Fruit fly (Drosophila melanogaster) whole organism, prepupa: ENCODE measurements around the gene Hph.

Experiments
- CG11294 ChIP-seq: fragments of 200-800 bp; sonication (Bioruptor generic); IDR thresholded peaks from 2 replicates; pipeline ENCODE4 v1.3.6; 2022; ENCODE audit warnings: missing biosample characterization, missing genetic modification characterization
- CG3032 ChIP-seq: fragments of 200-800 bp; optimal IDR thresholded peaks from 2 replicates; lab custom pipeline; 2019; ENCODE audit warnings: missing biosample characterization, mild to moderate bottlenecking, missing genetic modification characterization, moderate library complexity
- CG31627 ChIP-seq: fragments of 200-800 bp; sonication (Bioruptor generic); optimal IDR thresholded peaks from 3 replicates; lab custom pipeline; 2016; ENCODE audit warnings: missing biosample characterization, missing genetic modification characterization
- CG34406 ChIP-seq: fragments of 200-800 bp; sonication (Bioruptor generic); optimal IDR thresholded peaks from 3 replicates; lab custom pipeline; 2016; ENCODE audit warnings: missing biosample characterization, missing genetic modification characterization
- CG6163 ChIP-seq: fragments of 200-800 bp; sonication (Bioruptor generic); IDR thresholded peaks from 3 replicates; pipeline ENCODE4 v1.3.6; 2022; ENCODE audit warnings: missing biosample characterization, missing genetic modification characterization
- CG6792 ChIP-seq: fragments of 200-800 bp; sonication (Bioruptor generic); optimal IDR thresholded peaks from 3 replicates; lab custom pipeline; 2016; ENCODE audit warnings: missing biosample characterization, missing genetic modification characterization
- CG8632 ChIP-seq: fragments of 200-800 bp; sonication (Bioruptor generic); optimal IDR thresholded peaks from 3 replicates; lab custom pipeline; 2016; ENCODE audit warnings: missing biosample characterization, missing genetic modification characterization
- CG9139 ChIP-seq: fragments of 200-800 bp; sonication (Bioruptor generic); optimal IDR thresholded peaks from 3 replicates; lab custom pipeline; 2017; ENCODE audit warnings: missing biosample characterization, mild to moderate bottlenecking, missing genetic modification characterization
- Eip78C ChIP-seq: fragments of 200-800 bp; sonication (Bioruptor generic); peaks from one replicate; lab custom pipeline; 2016; ENCODE audit warnings: missing biosample characterization, missing genetic modification characterization
- Gug ChIP-seq: fragments of 200-800 bp; sonication (Bioruptor generic); IDR thresholded peaks from 2 replicates; pipeline ENCODE4 v1.3.6; 2022; ENCODE audit warnings: missing biosample characterization, missing genetic modification characterization
- Lpt ChIP-seq: fragments of 200-800 bp; sonication (Bioruptor generic); optimal IDR thresholded peaks from 3 replicates; lab custom pipeline; 2016; ENCODE audit warnings: missing biosample characterization, missing genetic modification characterization
- Sox102F ChIP-seq: fragments of 200-800 bp; sonication (Bioruptor generic); optimal IDR thresholded peaks from 2 replicates; lab custom pipeline; 2016; ENCODE audit warnings: missing biosample characterization, mild to moderate bottlenecking, missing genetic modification characterization
- eg ChIP-seq: fragments of 200-800 bp; sonication (Bioruptor generic); IDR thresholded peaks from 3 replicates; pipeline ENCODE4 v1.3.6; 2022; ENCODE audit warnings: missing biosample characterization, missing genetic modification characterization
- lz ChIP-seq: fragments of 200-800 bp; sonication (Bioruptor generic); optimal IDR thresholded peaks from 3 replicates; lab custom pipeline; 2016; ENCODE audit warnings: missing biosample characterization, missing genetic modification characterization

dm6 chr3R:5285937-5286336, 29.1 kb downstream of the Hph start:
- TF ChIP-seq eg (GFP tag; lab: Robert Waterston, UW) (no peak), CG8632 (no peak), CG31627 (no peak), CG6792 (GFP tag; lab: Kevin White, UChicago) (no peak), Sox102F (GFP tag; lab: Kevin White, UChicago) (no peak), CG11294 (GFP tag; lab: Robert Waterston, UW) (no peak), lz (GFP tag; lab: Kevin White, UChicago) (no peak), Gug (GFP tag; lab: Robert Waterston, UW) (no peak), Eip78C (GFP tag; lab: Kevin White, UChicago) (no peak), CG9139 (GFP tag; lab: Kevin White, UChicago) (no peak), CG3032 (tag; lab: Kevin White, UChicago) (no peak), Lpt (no peak), CG34406 (GFP tag; lab: Kevin White, UChicago) (no peak), CG6163 (no peak)
